Worm (Caenorhabditis elegans) whole organism, L1 larva: ENCODE data around the gene F58B4.5.

Source experiments
- alr-1 ChIP-seq: fragments of 200-800 bp; sonication (Bioruptor generic); optimal IDR thresholded peaks from 2 replicates; lab custom pipeline; 2018; ENCODE audit warnings: borderline replicate concordance, mild to moderate bottlenecking, missing genetic modification characterization, missing compliant biosample characterization
- ama-1 ChIP-seq: fragments of 150-350 bp; optimal IDR thresholded peaks from 2 replicates; lab custom pipeline; 2014
- blmp-1 ChIP-seq: fragments of 150-350 bp; optimal IDR thresholded peaks from 2 replicates; lab custom pipeline; 2014; ENCODE audit warnings: missing biosample characterization, missing genetic modification characterization
- ces-1 ChIP-seq: fragments of 150-350 bp; optimal IDR thresholded peaks from 2 replicates; lab custom pipeline; 2014; ENCODE audit warnings: missing biosample characterization, missing genetic modification reagents, missing genetic modification characterization
- fkh-10 ChIP-seq: sonication (generic microtip); optimal IDR thresholded peaks from 2 replicates; lab custom pipeline; 2017; ENCODE audit warnings: missing biosample characterization, missing genetic modification reagents, missing genetic modification characterization
- lin-14 ChIP-seq: fragments of 200-800 bp; sonication (Bioruptor generic); optimal IDR thresholded peaks from 2 replicates; lab custom pipeline; 2018; ENCODE audit warnings: mild to moderate bottlenecking, missing genetic modification characterization, moderate library complexity, missing compliant biosample characterization
- mdl-1 ChIP-seq, 2 experiments: fragments of 150-350 bp; optimal IDR thresholded peaks; 2 replicates each; lab custom pipeline; 2014 to 2017; ENCODE audit warnings: missing biosample characterization in 2 of 2, missing genetic modification characterization in 2 of 2, inconsistent platforms in 1 of 2
- nhr-28 ChIP-seq: fragments of 150-350 bp; optimal IDR thresholded peaks from 2 replicates; lab custom pipeline; 2014; ENCODE audit warnings: missing biosample characterization, missing genetic modification characterization
- nhr-76 ChIP-seq: sonication (generic microtip); optimal IDR thresholded peaks from 2 replicates; lab custom pipeline; 2017; ENCODE audit warnings: missing biosample characterization, missing genetic modification characterization
- snpc-4 ChIP-seq: fragments of 150-350 bp; optimal IDR thresholded peaks from 2 replicates; lab custom pipeline; 2014; ENCODE audit warnings: missing biosample characterization, missing genetic modification characterization
- swsn-7 ChIP-seq: sonication (generic microtip); optimal IDR thresholded peaks from 2 replicates; lab custom pipeline; 2016; ENCODE audit warnings: missing genetic modification characterization, missing compliant biosample characterization
- unc-62 ChIP-seq: fragments of 150-350 bp; optimal IDR thresholded peaks from 2 replicates; lab custom pipeline; 2014; ENCODE audit warnings: missing biosample characterization, missing genetic modification reagents, missing genetic modification characterization
- xbp-1 ChIP-seq: sonication (generic microtip); optimal IDR thresholded peaks from 2 replicates; lab custom pipeline; 2016; ENCODE audit warnings: missing genetic modification characterization, missing compliant biosample characterization

DNA sequence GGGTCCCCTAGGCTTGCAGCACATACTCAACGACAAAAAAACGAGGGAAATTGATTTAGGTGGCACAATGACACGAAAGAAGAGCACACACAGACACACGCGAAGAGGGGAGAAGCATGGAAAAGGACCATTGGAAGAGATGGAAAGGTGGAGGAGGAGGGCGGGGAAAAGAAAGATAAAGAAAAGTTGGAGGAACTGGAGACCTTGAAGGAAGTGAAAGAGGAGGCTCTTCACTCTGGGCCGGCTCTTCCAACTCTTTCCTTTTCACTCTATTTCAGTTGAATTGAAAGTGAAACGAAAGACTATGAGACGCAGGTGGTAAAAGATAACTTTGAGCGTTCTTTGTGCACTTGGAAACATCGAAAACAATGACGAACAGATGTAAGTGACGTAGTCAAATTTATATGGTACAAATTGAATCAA lies 29.0 kb downstream of the F58B4.5 start:
- no peak for TF ChIP-seq ama-1 (lab: Kevin White, UChicago)
- no peak for TF ChIP-seq nhr-76
- peak; percentile 96 for TF ChIP-seq lin-14 (GFP tag; lab: Kevin White, UChicago)
- peak; percentile 64 for TF ChIP-seq ces-1 (GFP tag; lab: Kevin White, UChicago)
- TF ChIP-seq unc-62 (GFP tag; lab: Kevin White, UChicago): no peak
- peak in 1 of 2 experiments; percentile 53 for TF ChIP-seq mdl-1 (tag; optimal IDR thresholded peaks at IDR 0.05; lab: Kevin White, UChicago)
- TF ChIP-seq alr-1 (tag; lab: Kevin White, UChicago): no peak
- TF ChIP-seq xbp-1 (tag; lab: Kevin White, UChicago): peak; percentile 77
- TF ChIP-seq blmp-1 (tag; lab: Kevin White, UChicago): peak; percentile 73
- peak; percentile 63 for TF ChIP-seq fkh-10 (GFP tag; lab: Kevin White, UChicago)
- peak; percentile 6 for TF ChIP-seq snpc-4 (tag; lab: Kevin White, UChicago)
- TF ChIP-seq swsn-7 (tag; lab: Kevin White, UChicago): peak; percentile 77
- TF ChIP-seq nhr-28 (tag; lab: Kevin White, UChicago): no peak
